Worm (Caenorhabditis elegans) whole organism, late embryonic: ENCODE data around the gene F59E12.6.

Source experiments
- C08G9.2 ChIP-seq: sonication (generic microtip); optimal IDR thresholded peaks from 2 replicates; lab custom pipeline; 2016; ENCODE audit warnings: mild to moderate bottlenecking, missing genetic modification characterization, moderate library complexity, missing compliant biosample characterization
- F13H6.1 ChIP-seq: sonication (generic microtip); optimal IDR thresholded peaks from 2 replicates; lab custom pipeline; 2016; ENCODE audit warnings: missing genetic modification characterization, missing compliant biosample characterization
- hlh-15 ChIP-seq: sonication (generic microtip); optimal IDR thresholded peaks from 2 replicates; lab custom pipeline; 2016; ENCODE audit warnings: missing genetic modification characterization, missing compliant biosample characterization
- nhr-11 ChIP-seq: fragments of 150-350 bp; optimal IDR thresholded peaks from 2 replicates; lab custom pipeline; 2014; ENCODE audit warnings: missing biosample characterization, missing genetic modification characterization

DNA sequence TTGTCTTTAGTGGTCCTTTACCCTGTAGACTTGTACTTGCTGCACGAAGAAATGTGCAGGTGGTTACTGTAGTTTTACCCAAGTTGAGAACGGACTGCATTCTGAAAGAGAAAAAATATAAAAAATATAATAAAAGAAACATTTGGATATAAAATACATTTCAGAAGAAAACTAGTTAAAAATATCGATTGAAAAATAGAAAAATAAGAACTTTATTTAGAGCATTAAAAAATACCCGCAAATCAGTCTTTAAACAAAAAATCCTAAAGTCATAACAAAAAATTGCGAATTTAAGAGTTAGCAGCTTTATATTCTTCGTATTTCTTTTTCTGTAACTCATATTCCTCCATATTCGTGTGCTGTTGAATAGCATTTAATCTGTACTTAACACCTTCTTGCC lies 38.1 kb upstream of the F59E12.6 start, which contains the start of gene C25H3.7:
- TF ChIP-seq nhr-11: no peak
- TF ChIP-seq C08G9.2 (tag; lab: Kevin White, UChicago): no peak
- TF ChIP-seq hlh-15 (tag; lab: Kevin White, UChicago): no peak
- no peak for TF ChIP-seq F13H6.1 (tag; lab: Kevin White, UChicago)
